Worm (Caenorhabditis elegans) whole organism, young adult: ENCODE measurements around the gene T04A11.4.

Experiments
- C06A6.2 ChIP-seq: fragments of 200-800 bp; sonication (Bioruptor generic); conservative IDR thresholded peaks from 2 replicates; pipeline ENCODE4 v1.3.6; 2022; ENCODE audit warnings: missing genetic modification characterization, missing compliant biosample characterization
- efl-1 ChIP-seq: fragments of 150-350 bp; optimal IDR thresholded peaks from 2 replicates; lab custom pipeline; 2014; ENCODE audit warnings: missing biosample characterization, missing genetic modification reagents, missing genetic modification characterization
- egl-18 ChIP-seq: fragments of 200-800 bp; sonication (Bioruptor generic); IDR thresholded peaks from 2 replicates; pipeline ENCODE4 v1.3.6; 2022; ENCODE audit warnings: missing genetic modification reagents, missing genetic modification characterization, missing compliant biosample characterization
- mel-28 ChIP-seq: sonication (generic microtip); optimal IDR thresholded peaks from 2 replicates; lab custom pipeline; 2016; ENCODE audit warnings: borderline replicate concordance, mild to moderate bottlenecking, missing genetic modification characterization, missing compliant biosample characterization
- nhr-27 ChIP-seq: fragments of 200-800 bp; sonication (Bioruptor generic); optimal IDR thresholded peaks from 2 replicates; lab custom pipeline; 2018; ENCODE audit warnings: mild to moderate bottlenecking, missing genetic modification characterization, moderate library complexity, missing compliant biosample characterization
- nhr-90 ChIP-seq: sonication (generic microtip); optimal IDR thresholded peaks from 2 replicates; lab custom pipeline; 2016; ENCODE audit warnings: missing genotype, mild to moderate bottlenecking, missing genetic modification characterization, missing compliant biosample characterization
- pha-4 ChIP-seq: fragments of 150-350 bp; sonication (generic microtip); optimal IDR thresholded peaks from 2 replicates; lab custom pipeline; 2014; ENCODE audit warnings: missing biosample characterization, missing genetic modification reagents, missing genetic modification characterization
- ztf-3 ChIP-seq: fragments of 200-800 bp; sonication (Bioruptor generic); optimal IDR thresholded peaks from 2 replicates; lab custom pipeline; 2018; ENCODE audit warnings: mild to moderate bottlenecking, missing genetic modification characterization, missing compliant biosample characterization

- no peak for TF ChIP-seq ztf-3 (GFP tag; lab: Kevin White, UChicago)
- TF ChIP-seq mel-28 (tag; lab: Kevin White, UChicago): no peak
- no peak for TF ChIP-seq pha-4 (tag; lab: Kevin White, UChicago)
- TF ChIP-seq egl-18 (GFP tag; lab: Robert Waterston, UW): no peak
- TF ChIP-seq C06A6.2 (GFP tag; lab: Robert Waterston, UW): no peak
- TF ChIP-seq nhr-27 (tag; lab: Kevin White, UChicago): no peak
- no peak for TF ChIP-seq nhr-90 (tag; lab: Kevin White, UChicago)
- TF ChIP-seq efl-1 (GFP tag; lab: Kevin White, UChicago): no peak
Measured at ce11 chrIV:12456613-12457012, 27.8 kb downstream of the T04A11.4 start, which contains the start of gene C25G4.7.
